Worm (Caenorhabditis elegans): Measurements from ENCODE around the gene acs-9.
"Not testable (repeated sequence)": the region's sequence is repeated elsewhere in the genome, so short reads cannot be mapped to it uniquely, and the experiment has no call there.

Gene acs-9

ce11 chrX:16923636-16924035 lies 43.3 kb upstream of the acs-9 start, which contains the start of gene C30E1.4:
Gene C30E1.4 (plus strand): TSS chrX:16923936.
- TF ChIP-seq ceh-45 (GFP tag; IDR thresholded peaks at IDR 0.05) (no peak), ref-2 (tag; optimal IDR thresholded peaks at IDR 0.05) (no peak), ets-4 (tag; optimal IDR thresholded peaks at IDR 0.05) (no peak), ceh-24 (tag; optimal IDR thresholded peaks at IDR 0.05) (no peak), nfya-1 (tag; optimal IDR thresholded peaks at IDR 0.05) (no peak), fkh-10 (GFP tag; optimal IDR thresholded peaks at IDR 0.05) (no peak), che-1 (tag; optimal IDR thresholded peaks at IDR 0.05) (no peak), unc-55 (GFP tag; optimal IDR thresholded peaks at IDR 0.05) (no peak), pat-9 (tag; optimal IDR thresholded peaks at IDR 0.05) (no peak), unc-42 (tag; optimal IDR thresholded peaks at IDR 0.05) (no peak), unc-86 (tag; optimal IDR thresholded peaks at IDR 0.05) (no peak), F13H6.1 (tag; optimal IDR thresholded peaks at IDR 0.05) (no peak), ceh-34 (tag; optimal IDR thresholded peaks at IDR 0.05) (no peak), K09A11.1 (tag; optimal IDR thresholded peaks at IDR 0.05; ENCODE audit: insufficient read depth) (no peak), hlh-15 (tag; optimal IDR thresholded peaks at IDR 0.05) (no peak), pax-1 (tag; optimal IDR thresholded peaks at IDR 0.05) (no peak), hlh-30 (tag; optimal IDR thresholded peaks at IDR 0.05; ENCODE audit: insufficient read depth) (no peak)

ce11 chrX:16921533-16921932 lies 41.2 kb upstream of the acs-9 start, which contains the start of gene fbxb-114:
Gene fbxb-114 (plus strand): TSS chrX:16921833.
- no peak for TF ChIP-seq tbx-7 (tag; optimal IDR thresholded peaks at IDR 0.05)
- no peak for TF ChIP-seq unc-42 (tag; optimal IDR thresholded peaks at IDR 0.05)
- no peak for TF ChIP-seq ztf-16 (tag; optimal IDR thresholded peaks at IDR 0.05)
- no peak for TF ChIP-seq K09A11.1 (tag; optimal IDR thresholded peaks at IDR 0.05; ENCODE audit: insufficient read depth)
- TF ChIP-seq mec-3 (tag; optimal IDR thresholded peaks at IDR 0.05; ENCODE audit: borderline replicate concordance): no peak
- TF ChIP-seq ceh-2 (tag; optimal IDR thresholded peaks at IDR 0.05): no peak
- no peak for TF ChIP-seq C08G9.2 (tag; optimal IDR thresholded peaks at IDR 0.05)
- TF ChIP-seq pha-2 (tag; optimal IDR thresholded peaks at IDR 0.05): no peak
- TF ChIP-seq ceh-24 (tag; optimal IDR thresholded peaks at IDR 0.05): no peak
- no peak for TF ChIP-seq lim-6 (tag; optimal IDR thresholded peaks at IDR 0.05)
- TF ChIP-seq madf-2 (tag; optimal IDR thresholded peaks at IDR 0.05): no peak

DNA sequence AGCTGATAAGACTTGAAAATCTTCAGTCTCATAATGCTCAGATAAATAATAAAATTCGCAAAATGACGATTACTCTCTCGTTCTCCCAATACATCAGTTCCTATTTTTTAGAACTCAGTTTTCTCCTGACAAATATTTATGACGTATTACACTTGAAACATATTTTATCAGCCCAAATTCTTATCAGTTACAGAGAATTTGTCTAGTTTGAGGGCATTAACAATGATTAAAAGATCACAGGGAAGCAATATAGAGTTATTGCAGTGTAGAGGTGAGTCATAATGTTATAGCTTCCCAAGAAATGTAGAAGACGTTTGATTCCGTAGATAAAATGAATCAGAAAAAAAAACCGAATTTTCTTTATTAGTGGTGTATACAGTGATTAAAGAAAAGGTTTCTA lies 39.1 kb upstream of the acs-9 start:
- no peak for TF ChIP-seq nfya-1 (tag; optimal IDR thresholded peaks at IDR 0.05)
- peak; percentile 74 for TF ChIP-seq elt-2 (tag; optimal IDR thresholded peaks at IDR 0.05)

DNA sequence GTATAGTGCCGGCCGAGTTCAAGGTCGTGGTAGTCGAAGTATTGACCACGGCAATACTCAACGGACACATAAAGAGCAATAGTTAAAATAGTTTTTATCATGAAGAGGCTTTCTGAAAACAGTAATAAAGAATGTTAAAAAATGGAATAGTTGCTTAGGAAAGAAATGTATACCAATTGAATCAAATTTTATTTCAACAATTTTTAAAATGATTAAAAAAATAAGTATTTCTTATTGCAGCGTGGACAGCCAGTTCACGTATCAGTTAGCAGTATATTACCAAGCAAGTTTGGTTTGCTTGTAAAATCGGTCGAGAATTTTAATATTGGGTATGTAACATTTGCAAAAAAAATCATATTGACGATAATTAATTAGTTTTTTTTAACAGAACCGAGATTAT lies 33.3 kb upstream of the acs-9 start, which contains the start of gene F39F10.5:
Gene F39F10.5 (minus strand): TSS at position 101 of the 400 bp plus-strand sequence.
- not testable (repeated sequence) for TF ChIP-seq ttx-3 (tag; optimal IDR thresholded peaks at IDR 0.05); ama-1 (optimal IDR thresholded peaks at IDR 0.05); sox-2 (GFP tag; IDR thresholded peaks at IDR 0.05)

- TF ChIP-seq ttx-3 (tag; optimal IDR thresholded peaks at IDR 0.05) (no peak), eyg-1 (tag; optimal IDR thresholded peaks at IDR 0.05) (no peak), ceh-19 (GFP tag; optimal IDR thresholded peaks at IDR 0.05) (no peak), zip-5 (tag; optimal IDR thresholded peaks at IDR 0.05) (no peak), fkh-6 (tag; optimal IDR thresholded peaks at IDR 0.05) (no peak), lim-6 (tag; optimal IDR thresholded peaks at IDR 0.05) (no peak), ceh-45 (GFP tag; IDR thresholded peaks at IDR 0.05) (no peak)
Measured at ce11 chrX:16903619-16904018, 23.3 kb upstream of the acs-9 start, which contains the start of gene F39F10.4. Gene F39F10.4 (minus strand): TSS chrX:16903719.

- TF ChIP-seq lin-11 (tag; optimal IDR thresholded peaks at IDR 0.05) (no peak), ceh-6 (GFP tag; optimal IDR thresholded peaks at IDR 0.05) (no peak), unc-42 (tag; optimal IDR thresholded peaks at IDR 0.05) (no peak), rnt-1 (tag; optimal IDR thresholded peaks at IDR 0.05) (no peak), ceh-18 (tag; optimal IDR thresholded peaks at IDR 0.05) (no peak), C08G9.2 (tag; optimal IDR thresholded peaks at IDR 0.05) (no peak), unc-86 (tag; optimal IDR thresholded peaks at IDR 0.05) (no peak), odd-2 (tag; optimal IDR thresholded peaks at IDR 0.05) (no peak), hlh-30 (tag; optimal IDR thresholded peaks at IDR 0.05; ENCODE audit: insufficient read depth) (no peak), elt-2 (tag; optimal IDR thresholded peaks at IDR 0.05) (no peak), syd-9 (tag; optimal IDR thresholded peaks at IDR 0.05) (no peak), hlh-6 (tag; optimal IDR thresholded peaks at IDR 0.05) (no peak)
Measured at ce11 chrX:16902657-16903056, 22.3 kb upstream of the acs-9 start.
